Worm (Caenorhabditis elegans) whole organism, L3 larva: ENCODE measurements around the gene Y39F10C.1.

Source experiments
- nhr-28 ChIP-seq: fragments of 150-350 bp; optimal IDR thresholded peaks from 2 replicates; lab custom pipeline; 2014; ENCODE audit warnings: missing biosample characterization, missing genetic modification characterization
- unc-62 ChIP-seq: fragments of 150-350 bp; sonication (generic microtip); optimal IDR thresholded peaks from 4 replicates; lab custom pipeline; 2014; ENCODE audit warnings: missing biosample characterization, missing genetic modification reagents, missing genetic modification characterization

- TF ChIP-seq unc-62 (no peak), nhr-28 (tag; lab: Kevin White, UChicago) (no peak)
Measured at ce11 chrII:627913-628312, 47.5 kb upstream of the Y39F10C.1 start.
